Worm (Caenorhabditis elegans) whole organism, L4 larva: ENCODE data around the gene lin-7.
A peak's percentile ranks its signal among the peaks of the same experiment; 100 is the strongest.

Experiments used
- D1046.2 ChIP-seq: fragments of 200-800 bp; sonication (Bioruptor generic); IDR thresholded peaks from 2 replicates; pipeline ENCODE4 v1.3.6; 2022; ENCODE audit warnings: missing genetic modification characterization, missing compliant biosample characterization
- F49E8.2 ChIP-seq: sonication (generic microtip); optimal IDR thresholded peaks from 2 replicates; lab custom pipeline; 2016; ENCODE audit warnings: missing compliant biosample characterization, mild to moderate bottlenecking, missing genetic modification characterization, borderline replicate concordance
- Y75B8A.6 ChIP-seq: fragments of 200-800 bp; sonication (Bioruptor generic); IDR thresholded peaks from 2 replicates; pipeline ENCODE4 v1.3.6; 2022; ENCODE audit warnings: missing genetic modification reagents, missing genetic modification characterization, missing compliant biosample characterization
- ZK337.2 ChIP-seq: fragments of 200-800 bp; sonication (Bioruptor generic); IDR thresholded peaks from 2 replicates; pipeline ENCODE4 v1.3.6; 2022; ENCODE audit warnings: missing genetic modification reagents, missing genetic modification characterization, missing compliant biosample characterization
- ZK546.5 ChIP-seq, 2 experiments: sonication (generic microtip); optimal IDR thresholded peaks; 2 replicates each; lab custom pipeline; 2017; ENCODE audit warnings: missing biosample characterization in 2 of 2, missing genetic modification characterization in 2 of 2
- aha-1 ChIP-seq: fragments of 150-350 bp; peaks from one replicate; lab custom pipeline; 2014; ENCODE audit warnings: missing biosample characterization, missing genetic modification characterization
- ceh-28 ChIP-seq: fragments of 150-350 bp; optimal IDR thresholded peaks from 2 replicates; lab custom pipeline; 2014; ENCODE audit warnings: missing biosample characterization, missing genetic modification reagents, missing genetic modification characterization
- ceh-44 ChIP-seq: fragments of 200-800 bp; sonication (Bioruptor generic); IDR thresholded peaks from 2 replicates; pipeline ENCODE4 v1.3.6; 2022; ENCODE audit warnings: missing genetic modification reagents, missing genetic modification characterization, missing compliant biosample characterization
- ceh-82 ChIP-seq: sonication (generic microtip); optimal IDR thresholded peaks from 2 replicates; lab custom pipeline; 2017; ENCODE audit warnings: missing biosample characterization, missing genetic modification characterization
- ces-1 ChIP-seq: fragments of 150-350 bp; sonication (generic microtip); optimal IDR thresholded peaks from 4 replicates; lab custom pipeline; 2014; ENCODE audit warnings: missing biosample characterization, missing genetic modification reagents, missing genetic modification characterization
- daf-16 ChIP-seq, 3 experiments: sonication (generic microtip); optimal IDR thresholded peaks; 2 replicates each; lab custom pipeline; 2016 to 2017; ENCODE audit warnings: missing genetic modification characterization in 3 of 3, missing genetic modification reagents in 3 of 3, mild to moderate bottlenecking in 2 of 3, missing compliant biosample characterization in 2 of 3, missing biosample characterization in 1 of 3, moderate library complexity in 1 of 3
- daf-19 ChIP-seq: fragments of 200-800 bp; sonication (Bioruptor generic); conservative IDR thresholded peaks from 2 replicates; pipeline ENCODE4 v1.3.6; 2022; ENCODE audit warnings: missing genetic modification characterization, missing compliant biosample characterization
- duxl-1 ChIP-seq: sonication (generic microtip); optimal IDR thresholded peaks from 2 replicates; lab custom pipeline; 2016; ENCODE audit warnings: mild to moderate bottlenecking, missing genetic modification characterization, moderate library complexity, missing compliant biosample characterization; ENCODE audit not compliant: poor library complexity
- egl-27 ChIP-seq: sonication (generic microtip); optimal IDR thresholded peaks from 3 replicates; lab custom pipeline; 2017; ENCODE audit warnings: missing biosample characterization, missing genetic modification reagents, missing genetic modification characterization
- egl-43 ChIP-seq: fragments of 200-800 bp; sonication (Bioruptor generic); IDR thresholded peaks from 2 replicates; pipeline ENCODE4 v1.3.6; 2022; ENCODE audit warnings: missing genetic modification reagents, missing genetic modification characterization, missing compliant biosample characterization
- hlh-11 ChIP-seq: fragments of 200-800 bp; sonication (Bioruptor generic); optimal IDR thresholded peaks from 2 replicates; lab custom pipeline; 2018; ENCODE audit warnings: mild to moderate bottlenecking, missing genetic modification characterization, missing compliant biosample characterization
- lim-7 ChIP-seq: fragments of 200-800 bp; sonication (Bioruptor generic); IDR thresholded peaks from 2 replicates; pipeline ENCODE4 v1.3.6; 2022; ENCODE audit warnings: missing genetic modification characterization, missing compliant biosample characterization
- lin-13 ChIP-seq: fragments of 150-350 bp; optimal IDR thresholded peaks from 2 replicates; lab custom pipeline; 2014; ENCODE audit warnings: missing biosample characterization, missing genetic modification reagents, missing genetic modification characterization
- lin-15B ChIP-seq: fragments of 150-350 bp; sonication (generic microtip); optimal IDR thresholded peaks from 3 replicates; lab custom pipeline; 2014; ENCODE audit warnings: missing biosample characterization, missing genetic modification characterization
- lin-39 ChIP-seq: fragments of 150-350 bp; optimal IDR thresholded peaks from 2 replicates; lab custom pipeline; 2014; ENCODE audit warnings: missing biosample characterization, missing genetic modification reagents, missing genetic modification characterization
- madf-5 ChIP-seq, 2 experiments: fragments of 200-800 bp; sonication (Bioruptor generic); IDR thresholded peaks; 2 replicates each; pipeline ENCODE4 v1.3.6; 2022; ENCODE audit warnings: missing compliant biosample characterization in 2 of 2, missing genetic modification characterization in 2 of 2
- nhr-102 ChIP-seq: sonication (generic microtip); optimal IDR thresholded peaks from 2 replicates; lab custom pipeline; 2016; ENCODE audit warnings: mild to moderate bottlenecking, missing genetic modification characterization, moderate library complexity, missing compliant biosample characterization
- nhr-111 ChIP-seq: fragments of 200-800 bp; sonication (Bioruptor generic); optimal IDR thresholded peaks from 2 replicates; lab custom pipeline; 2018; ENCODE audit warnings: mild to moderate bottlenecking, missing genetic modification characterization, missing compliant biosample characterization
- nhr-237 ChIP-seq: sonication (generic microtip); optimal IDR thresholded peaks from 2 replicates; lab custom pipeline; 2017; ENCODE audit warnings: missing biosample characterization, missing genetic modification characterization
- nhr-28 ChIP-seq: fragments of 150-350 bp; optimal IDR thresholded peaks from 2 replicates; lab custom pipeline; 2014; ENCODE audit warnings: missing biosample characterization, missing genetic modification characterization
- nhr-42 ChIP-seq: fragments of 200-800 bp; sonication (Bioruptor generic); IDR thresholded peaks from 2 replicates; pipeline ENCODE4 v1.3.6; 2022; ENCODE audit warnings: missing genetic modification characterization, missing compliant biosample characterization
- nhr-77 ChIP-seq: fragments of 150-350 bp; optimal IDR thresholded peaks from 2 replicates; lab custom pipeline; 2014; ENCODE audit warnings: missing biosample characterization, missing genetic modification characterization
- rbr-2 ChIP-seq: sonication (generic microtip); optimal IDR thresholded peaks from 2 replicates; lab custom pipeline; 2016; ENCODE audit warnings: missing genotype, missing genetic modification characterization, missing compliant biosample characterization
- set-16 ChIP-seq: fragments of 200-800 bp; sonication (Bioruptor generic); IDR thresholded peaks from 2 replicates; pipeline ENCODE4 v1.3.6; 2022; ENCODE audit warnings: missing genetic modification reagents, missing genetic modification characterization, missing compliant biosample characterization
- snpc-4 ChIP-seq: fragments of 150-350 bp; optimal IDR thresholded peaks from 2 replicates; lab custom pipeline; 2014; ENCODE audit warnings: missing biosample characterization, missing genetic modification characterization
- tra-1 ChIP-seq: fragments of 200-800 bp; sonication (Bioruptor generic); IDR thresholded peaks from 2 replicates; pipeline ENCODE4 v1.3.6; 2022; ENCODE audit warnings: missing genetic modification reagents, missing genetic modification characterization, missing compliant biosample characterization
- unc-62 ChIP-seq, 3 experiments: fragments of 150-350 bp in 1 of 3; sonication (generic microtip); optimal IDR thresholded peaks in 2 of 3; peaks in 1 of 3; 1 replicate in 1 of 3; 2 replicates in 2 of 3; lab custom pipeline; 2014 to 2017; ENCODE audit warnings: missing biosample characterization in 3 of 3, missing genetic modification characterization in 3 of 3, missing genetic modification reagents in 3 of 3, missing genotype in 1 of 3
- zag-1 ChIP-seq: fragments of 150-350 bp; optimal IDR thresholded peaks from 2 replicates; lab custom pipeline; 2014; ENCODE audit warnings: missing biosample characterization, missing genetic modification characterization

lin-7 gene

DNA sequence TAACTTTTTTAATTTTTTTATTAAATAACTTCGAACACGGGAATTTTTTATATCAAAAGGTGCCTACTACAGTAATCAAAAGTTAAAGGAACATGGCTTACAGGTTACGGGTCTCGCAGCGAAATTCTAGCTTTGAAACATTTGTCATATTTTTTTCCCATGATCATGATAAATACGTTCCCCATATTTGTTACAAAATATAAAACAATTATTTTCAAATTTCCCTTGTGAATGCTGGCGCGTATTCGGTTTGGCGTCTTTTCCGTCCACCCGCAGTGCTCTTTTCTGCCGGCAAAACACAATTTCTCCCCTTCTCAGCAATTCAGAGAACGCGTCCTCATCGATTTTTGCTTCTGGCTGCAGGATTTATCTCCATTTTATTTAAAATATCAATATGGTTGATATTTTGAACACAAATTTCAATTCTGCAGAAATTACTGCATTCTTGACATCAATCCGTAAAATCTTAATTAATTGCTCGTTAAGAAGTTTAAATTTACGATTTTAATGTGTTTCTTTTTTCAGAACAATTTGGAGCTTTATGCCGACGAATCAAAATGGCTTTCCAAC lies 16.1 kb upstream of the lin-7 start, which contains the start of gene imb-2 (continued):
- TF ChIP-seq rbr-2 (tag; lab: Kevin White, UChicago) (peak; percentile 57), ZK546.5 (tag; optimal IDR thresholded peaks at IDR 0.05; lab: Kevin White, UChicago) (no peak), tra-1 (no peak), ceh-28 (tag; lab: Kevin White, UChicago) (no peak), nhr-102 (tag; lab: Kevin White, UChicago) (no peak), ces-1 (GFP tag; lab: Kevin White, UChicago) (no peak), zag-1 (tag; lab: Kevin White, UChicago) (no peak), lin-15B (no peak), nhr-237 (tag; lab: Kevin White, UChicago) (no peak), nhr-28 (tag; lab: Kevin White, UChicago) (peak; percentile 13), ceh-44 (GFP tag; lab: Robert Waterston, UW) (no peak), F49E8.2 (tag; lab: Kevin White, UChicago) (peak; percentile 28), daf-16 (GFP tag; optimal IDR thresholded peaks at IDR 0.05; lab: Kevin White, UChicago) (no peak), daf-16 (tag; optimal IDR thresholded peaks at IDR 0.05; lab: Kevin White, UChicago) (peak; percentile 48), nhr-77 (tag; lab: Kevin White, UChicago) (peak; percentile 85)

DNA sequence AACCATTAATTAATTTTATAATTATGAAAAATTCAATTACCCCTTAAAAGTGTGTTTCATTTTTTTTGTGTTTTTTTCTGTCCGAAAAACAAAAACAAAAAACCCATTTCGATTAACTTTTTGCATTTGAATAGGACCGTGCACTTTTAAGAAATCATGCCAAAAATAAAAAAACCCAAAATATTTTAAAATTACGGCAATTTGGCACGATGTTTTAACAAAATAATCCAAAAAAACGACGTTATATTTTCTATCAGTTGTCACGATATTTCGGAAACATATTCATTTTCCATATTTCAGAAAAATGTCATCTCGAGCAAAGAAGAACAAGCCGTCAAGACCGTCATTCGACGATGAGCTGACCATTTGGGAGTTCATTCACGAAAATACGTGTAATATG lies 12.5 kb upstream of the lin-7 start, which contains the start of gene tebp-1:
tebp-1 (plus strand) TSS at position 301 of the 400 bp plus-strand sequence.
- TF ChIP-seq daf-19 (GFP tag; lab: Robert Waterston, UW) = no peak
- TF ChIP-seq Y75B8A.6 (GFP tag; lab: Robert Waterston, UW) = no peak
- no peak for TF ChIP-seq ZK337.2 (GFP tag; lab: Robert Waterston, UW)
- TF ChIP-seq hlh-11 (tag; lab: Kevin White, UChicago) = no peak
- no peak for TF ChIP-seq lin-13
- TF ChIP-seq lim-7 = no peak
- no peak for TF ChIP-seq nhr-111 (GFP tag; lab: Kevin White, UChicago)
- no peak for TF ChIP-seq madf-5 (GFP tag; IDR thresholded peaks at IDR 0.05; lab: Robert Waterston, UW)

DNA sequence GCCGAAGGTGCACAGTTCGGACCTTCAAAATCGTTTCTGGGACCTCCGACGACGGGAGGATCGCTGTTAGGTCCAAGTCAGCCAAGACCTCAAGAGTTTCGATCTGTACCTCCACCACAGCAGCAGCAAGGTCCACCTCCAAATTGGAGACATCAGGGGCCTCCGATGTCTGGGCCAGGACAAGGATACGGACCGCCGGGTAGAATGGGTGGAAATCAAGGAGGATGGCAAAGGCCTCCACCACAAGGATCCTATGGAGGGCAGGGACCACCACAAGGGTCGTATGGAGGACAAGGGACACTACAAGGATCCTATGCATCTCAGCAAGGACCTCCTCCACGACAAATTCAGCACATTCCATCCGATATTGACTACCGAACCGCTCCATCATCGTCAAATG lies 11.5 kb upstream of the lin-7 start:
- TF ChIP-seq D1046.2 (GFP tag; lab: Robert Waterston, UW) = 0 out of 2 replicates have a peak, but pooled peaks have one; percentile 33
- TF ChIP-seq set-16 (GFP tag; lab: Robert Waterston, UW) = peak; percentile 53; the same call in 1 of the 2 replicates
- no peak for TF ChIP-seq nhr-77 (tag; lab: Kevin White, UChicago)
- no peak for TF ChIP-seq ceh-82 (tag; lab: Kevin White, UChicago)
- 0 out of 2 replicates have a peak, but pooled peaks have one; percentile 27 for TF ChIP-seq egl-43 (GFP tag; lab: Robert Waterston, UW)
- TF ChIP-seq egl-27 = no peak
- 0 out of 2 replicates have a peak, but pooled peaks have one; percentile 4 for TF ChIP-seq nhr-42 (GFP tag; lab: Robert Waterston, UW)

DNA sequence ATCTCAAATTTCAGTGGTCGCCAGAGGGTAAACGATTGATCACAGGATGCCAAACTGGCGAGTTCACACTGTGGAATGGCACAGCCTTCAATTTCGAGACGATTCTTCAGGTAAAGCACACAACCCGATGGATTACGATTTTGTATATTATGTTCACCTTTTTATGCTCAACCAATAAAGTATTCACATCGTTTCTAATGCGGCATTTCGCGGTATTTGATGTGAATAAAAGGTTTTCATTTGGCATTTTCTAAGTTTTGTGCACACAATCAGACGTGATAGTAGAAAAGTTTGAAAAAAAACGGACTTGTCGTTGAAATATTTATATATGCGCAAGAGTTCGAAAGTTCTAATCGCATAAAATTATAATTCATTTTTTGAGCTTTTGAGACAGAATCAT lies 9.8 kb upstream of the lin-7 start:
- TF ChIP-seq ces-1 (GFP tag; lab: Kevin White, UChicago) (no peak), duxl-1 (no peak), D1046.2 (GFP tag; lab: Robert Waterston, UW) (no peak), snpc-4 (no peak), lin-39 (tag; lab: Kevin White, UChicago) (no peak), unc-62 (GFP tag; optimal IDR thresholded peaks at IDR 0.05 in 1 of 2; lab: Kevin White, UChicago) (peak in 1 of 2 experiments; percentile 77), unc-62 (tag; optimal IDR thresholded peaks at IDR 0.05; lab: Kevin White, UChicago) (no peak), aha-1 (tag; lab: Kevin White, UChicago) (peak; percentile 83), tra-1 (no peak), nhr-102 (tag; lab: Kevin White, UChicago) (no peak), ZK546.5 (tag; optimal IDR thresholded peaks at IDR 0.05; lab: Kevin White, UChicago) (no peak)
